Worm (Caenorhabditis elegans): ENCODE data around the gene bcc-1.

DNA sequence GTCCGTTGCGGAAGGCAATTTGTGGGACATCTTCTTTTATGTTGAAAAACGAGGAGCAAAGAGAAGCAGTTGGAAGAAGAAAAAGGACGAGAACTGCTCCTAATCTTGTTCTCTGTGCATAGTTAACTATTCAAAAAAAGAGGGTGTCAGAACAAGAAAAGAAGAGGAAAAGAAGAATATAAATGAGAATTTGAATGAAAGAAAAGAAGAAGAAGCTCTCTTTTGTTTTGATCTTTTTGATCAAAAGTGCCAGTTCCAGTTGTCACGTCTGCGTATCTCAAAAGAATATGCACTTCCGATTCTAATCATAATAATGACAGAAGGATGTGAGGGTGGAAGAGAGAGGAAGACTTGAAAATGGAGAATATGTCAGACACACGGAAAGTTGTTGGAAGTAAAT, 2.6 kb upstream of the bcc-1 start, which contains the start of gene M7.8:
- TF ChIP-seq T22C8.4 (GFP tag; IDR thresholded peaks at IDR 0.05), result no peak
- no peak for TF ChIP-seq klf-2 (GFP tag; conservative IDR thresholded peaks at IDR 0.05)
- TF ChIP-seq ztf-23 (GFP tag; IDR thresholded peaks at IDR 0.05), result no peak
- no peak for TF ChIP-seq tab-1 (GFP tag; IDR thresholded peaks at IDR 0.05)
- TF ChIP-seq flt-1 (GFP tag; IDR thresholded peaks at IDR 0.05), result no peak
